Worm (Caenorhabditis elegans): ENCODE results near the gene hpo-33.

The hpo-33 gene

ce11 chrV:17042263-17042662, at the start of gene hpo-33:
hpo-33 (plus strand) TSS chrV:17042563.
- TF ChIP-seq tab-1 (GFP tag; IDR thresholded peaks at IDR 0.05) (no peak), klf-2 (GFP tag; conservative IDR thresholded peaks at IDR 0.05) (no peak), ref-1 (GFP tag; conservative IDR thresholded peaks at IDR 0.05) (no peak), flt-1 (GFP tag; IDR thresholded peaks at IDR 0.05) (no peak), med-1 (GFP tag; optimal IDR thresholded peaks at IDR 0.05; ENCODE audit: insufficient read depth) (no peak), ztf-23 (GFP tag; IDR thresholded peaks at IDR 0.05) (no peak), T22C8.4 (GFP tag; IDR thresholded peaks at IDR 0.05) (no peak), ztf-29 (GFP tag; IDR thresholded peaks at IDR 0.05) (no peak), cog-1 (tag; optimal IDR thresholded peaks at IDR 0.05) (no peak)

ce11 chrV:17000204-17000603, 42.2 kb upstream of the hpo-33 start, which contains the start of gene str-217:
str-217 (minus strand) TSS chrV:17000304.
- TF ChIP-seq ref-1 (GFP tag; conservative IDR thresholded peaks at IDR 0.05) (no peak), ztf-23 (GFP tag; IDR thresholded peaks at IDR 0.05) (no peak), cog-1 (tag; optimal IDR thresholded peaks at IDR 0.05) (no peak), tab-1 (GFP tag; IDR thresholded peaks at IDR 0.05) (no peak), flt-1 (GFP tag; IDR thresholded peaks at IDR 0.05) (no peak), klf-2 (GFP tag; conservative IDR thresholded peaks at IDR 0.05) (no peak), ztf-29 (GFP tag; IDR thresholded peaks at IDR 0.05) (no peak)

ce11 chrV:17000635-17001034, 41.7 kb upstream of the hpo-33 start:
- TF ChIP-seq flt-1 (GFP tag; IDR thresholded peaks at IDR 0.05) = no peak
- TF ChIP-seq ztf-29 (GFP tag; IDR thresholded peaks at IDR 0.05) = no peak
- no peak for TF ChIP-seq cog-1 (tag; optimal IDR thresholded peaks at IDR 0.05)
- TF ChIP-seq ref-1 (GFP tag; conservative IDR thresholded peaks at IDR 0.05) = no peak
- TF ChIP-seq tab-1 (GFP tag; IDR thresholded peaks at IDR 0.05) = no peak
- no peak for TF ChIP-seq med-1 (GFP tag; optimal IDR thresholded peaks at IDR 0.05; ENCODE audit: insufficient read depth)
- TF ChIP-seq ztf-23 (GFP tag; IDR thresholded peaks at IDR 0.05) = no peak
- no peak for TF ChIP-seq klf-2 (GFP tag; conservative IDR thresholded peaks at IDR 0.05)
- TF ChIP-seq T22C8.4 (GFP tag; IDR thresholded peaks at IDR 0.05) = no peak

- TF ChIP-seq flt-1 (GFP tag; IDR thresholded peaks at IDR 0.05) = no peak
Observed at ce11 chrV:17001167-17001566, 41.2 kb upstream of the hpo-33 start, which contains the start of gene sri-9. sri-9 (plus strand) TSS chrV:17001467.

- TF ChIP-seq ztf-23 (GFP tag; IDR thresholded peaks at IDR 0.05) (no peak), flt-1 (GFP tag; IDR thresholded peaks at IDR 0.05) (no peak), tab-1 (GFP tag; IDR thresholded peaks at IDR 0.05) (no peak), ref-1 (GFP tag; conservative IDR thresholded peaks at IDR 0.05) (no peak), med-1 (GFP tag; optimal IDR thresholded peaks at IDR 0.05; ENCODE audit: insufficient read depth) (no peak), ztf-29 (GFP tag; IDR thresholded peaks at IDR 0.05) (no peak), T22C8.4 (GFP tag; IDR thresholded peaks at IDR 0.05) (no peak), cog-1 (tag; optimal IDR thresholded peaks at IDR 0.05) (no peak), klf-2 (GFP tag; conservative IDR thresholded peaks at IDR 0.05) (no peak)
Observed at ce11 chrV:17005189-17005588, 37.2 kb upstream of the hpo-33 start, which contains the start of gene srh-131. srh-131 (plus strand) TSS chrV:17005489.

ce11 chrV:17008302-17008701, 34.1 kb upstream of the hpo-33 start, which contains the start of gene sri-69:
sri-69 (minus strand) TSS chrV:17008402.
- TF ChIP-seq cog-1 (tag; optimal IDR thresholded peaks at IDR 0.05) (no peak), med-1 (GFP tag; optimal IDR thresholded peaks at IDR 0.05; ENCODE audit: insufficient read depth) (no peak), ref-1 (GFP tag; conservative IDR thresholded peaks at IDR 0.05) (no peak), ztf-23 (GFP tag; IDR thresholded peaks at IDR 0.05) (no peak), tab-1 (GFP tag; IDR thresholded peaks at IDR 0.05) (no peak), klf-2 (GFP tag; conservative IDR thresholded peaks at IDR 0.05) (no peak)

- TF ChIP-seq T22C8.4 (GFP tag; IDR thresholded peaks at IDR 0.05) (no peak), cog-1 (tag; optimal IDR thresholded peaks at IDR 0.05) (no peak), klf-2 (GFP tag; conservative IDR thresholded peaks at IDR 0.05) (no peak), med-1 (GFP tag; optimal IDR thresholded peaks at IDR 0.05; ENCODE audit: insufficient read depth) (no peak), tab-1 (GFP tag; IDR thresholded peaks at IDR 0.05) (no peak), flt-1 (GFP tag; IDR thresholded peaks at IDR 0.05) (no peak), ref-1 (GFP tag; conservative IDR thresholded peaks at IDR 0.05) (no peak), ztf-29 (GFP tag; IDR thresholded peaks at IDR 0.05) (no peak), ztf-23 (GFP tag; IDR thresholded peaks at IDR 0.05) (no peak)
Observed at ce11 chrV:17009342-17010064, 32.9 kb upstream of the hpo-33 start, which contains the start of the genes clc-12 and clec-240. clc-12 (minus strand) TSS chrV:17009388. clec-240 (plus strand) TSS chrV:17010014.

ce11 chrV:17013232-17013631, 29.1 kb upstream of the hpo-33 start, which contains the start of gene clec-241:
clec-241 (minus strand) TSS chrV:17013332.
- no peak for TF ChIP-seq med-1 (GFP tag; optimal IDR thresholded peaks at IDR 0.05; ENCODE audit: insufficient read depth)
- no peak for TF ChIP-seq T22C8.4 (GFP tag; IDR thresholded peaks at IDR 0.05)
- TF ChIP-seq flt-1 (GFP tag; IDR thresholded peaks at IDR 0.05) = no peak

- TF ChIP-seq klf-2 (GFP tag; conservative IDR thresholded peaks at IDR 0.05) = no peak
- TF ChIP-seq T22C8.4 (GFP tag; IDR thresholded peaks at IDR 0.05) = no peak
- no peak for TF ChIP-seq tab-1 (GFP tag; IDR thresholded peaks at IDR 0.05)
- TF ChIP-seq ztf-23 (GFP tag; IDR thresholded peaks at IDR 0.05) = no peak
- TF ChIP-seq ztf-29 (GFP tag; IDR thresholded peaks at IDR 0.05) = no peak
- TF ChIP-seq med-1 (GFP tag; optimal IDR thresholded peaks at IDR 0.05; ENCODE audit: insufficient read depth) = no peak
- no peak for TF ChIP-seq flt-1 (GFP tag; IDR thresholded peaks at IDR 0.05)
- no peak for TF ChIP-seq ref-1 (GFP tag; conservative IDR thresholded peaks at IDR 0.05)
- TF ChIP-seq cog-1 (tag; optimal IDR thresholded peaks at IDR 0.05) = no peak
Observed at ce11 chrV:17014050-17014449, 28.3 kb upstream of the hpo-33 start, which contains the start of gene clc-13. clc-13 (plus strand) TSS chrV:17014408.

ce11 chrV:17016787-17017186, 25.6 kb upstream of the hpo-33 start, which contains the start of gene srh-97:
srh-97 (plus strand) TSS chrV:17017087.
- TF ChIP-seq flt-1 (GFP tag; IDR thresholded peaks at IDR 0.05) (no peak), ref-1 (GFP tag; conservative IDR thresholded peaks at IDR 0.05) (no peak), med-1 (GFP tag; optimal IDR thresholded peaks at IDR 0.05; ENCODE audit: insufficient read depth) (no peak), ztf-29 (GFP tag; IDR thresholded peaks at IDR 0.05) (no peak), tab-1 (GFP tag; IDR thresholded peaks at IDR 0.05) (no peak), cog-1 (tag; optimal IDR thresholded peaks at IDR 0.05) (no peak), klf-2 (GFP tag; conservative IDR thresholded peaks at IDR 0.05) (no peak), ztf-23 (GFP tag; IDR thresholded peaks at IDR 0.05) (no peak), T22C8.4 (GFP tag; IDR thresholded peaks at IDR 0.05) (no peak)

Measured in whole organism, midembryonic.